Worm (Caenorhabditis elegans): Measurements from ENCODE around the gene hsp-25.

DNA sequence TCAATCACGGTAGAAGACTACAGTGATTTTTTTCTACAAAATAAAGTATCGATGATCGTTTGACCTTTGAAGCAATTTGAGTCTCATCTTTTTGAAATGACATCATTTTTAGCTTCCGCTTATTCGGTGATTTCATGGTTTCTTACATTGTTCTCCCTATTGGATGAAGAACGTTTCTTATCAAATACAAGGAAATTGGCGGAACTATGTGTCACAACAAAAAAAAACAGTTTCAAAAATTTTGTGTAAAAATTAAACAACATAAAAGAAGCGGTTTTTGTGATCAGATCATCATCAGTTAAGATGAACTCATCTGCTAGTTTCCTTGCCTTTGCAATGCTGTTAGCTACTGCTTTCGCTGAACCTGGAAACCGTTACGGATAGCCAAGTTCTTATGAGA is 48.2 kb upstream of the hsp-25 start, which contains the start of gene C45B2.8:
- TF ChIP-seq med-1 (GFP tag; optimal IDR thresholded peaks at IDR 0.05; ENCODE audit: insufficient read depth) = no peak
- no peak for TF ChIP-seq klf-2 (GFP tag; conservative IDR thresholded peaks at IDR 0.05)
- no peak for TF ChIP-seq T22C8.4 (GFP tag; IDR thresholded peaks at IDR 0.05)
- no peak for TF ChIP-seq tab-1 (GFP tag; IDR thresholded peaks at IDR 0.05)
- TF ChIP-seq ref-1 (GFP tag; conservative IDR thresholded peaks at IDR 0.05) = no peak

Measured in whole organism, midembryonic.